Fruit fly (Drosophila melanogaster) whole organism, embryonic: ENCODE measurements around the gene CG42674.

Experiments used
- Aef1 ChIP-seq: fragments of 200-800 bp; sonication (Bioruptor generic); IDR thresholded peaks from 3 replicates; pipeline ENCODE4 v1.3.6; 2022; ENCODE audit warnings: missing biosample characterization, missing genetic modification characterization
- CG1024 ChIP-seq: fragments of 200-800 bp; sonication (Bioruptor generic); IDR thresholded peaks from 2 replicates; pipeline ENCODE4 v1.3.6; 2022; ENCODE audit warnings: missing biosample characterization, missing genetic modification characterization
- CG11398 ChIP-seq: fragments of 200-800 bp; sonication (Bioruptor generic); optimal IDR thresholded peaks from 2 replicates; lab custom pipeline; 2016; ENCODE audit warnings: missing biosample characterization, missing genetic modification characterization
- CG12299 ChIP-seq: fragments of 200-800 bp; sonication (Bioruptor generic); optimal IDR thresholded peaks from 2 replicates; lab custom pipeline; 2018; ENCODE audit warnings: missing biosample characterization, mild to moderate bottlenecking, missing genetic modification characterization
- CG12659 ChIP-seq: fragments of 200-800 bp; sonication (Bioruptor generic); optimal IDR thresholded peaks from 3 replicates; lab custom pipeline; 2017; ENCODE audit warnings: mild to moderate bottlenecking, missing biosample characterization, missing genetic modification reagents, missing genetic modification characterization
- CG12744 ChIP-seq: fragments of 200-800 bp; sonication (Bioruptor generic); optimal IDR thresholded peaks from 2 replicates; lab custom pipeline; 2016; ENCODE audit warnings: missing biosample characterization, missing genetic modification characterization
- CG13296 ChIP-seq: fragments of 200-800 bp; sonication (Bioruptor generic); optimal IDR thresholded peaks from 3 replicates; lab custom pipeline; 2018; ENCODE audit warnings: missing biosample characterization, mild to moderate bottlenecking, missing genetic modification characterization
- CG14667 ChIP-seq: fragments of 200-800 bp; sonication (Bioruptor generic); IDR thresholded peaks from 2 replicates; pipeline ENCODE4 v1.3.6; 2022; ENCODE audit warnings: missing biosample characterization, missing genetic modification characterization
- CG16863 ChIP-seq: fragments of 200-800 bp; sonication (Bioruptor generic); optimal IDR thresholded peaks from 3 replicates; lab custom pipeline; 2016; ENCODE audit warnings: missing biosample characterization, missing genetic modification characterization
- CG17186 ChIP-seq: fragments of 200-800 bp; sonication (Bioruptor generic); optimal IDR thresholded peaks from 3 replicates; lab custom pipeline; 2017; ENCODE audit warnings: missing biosample characterization, missing genetic modification reagents, missing genetic modification characterization
- CG2116 ChIP-seq: fragments of 200-800 bp; sonication (Bioruptor generic); optimal IDR thresholded peaks from 3 replicates; lab custom pipeline; 2018; ENCODE audit warnings: missing biosample characterization, mild to moderate bottlenecking, missing genetic modification characterization
- CG2199 ChIP-seq: fragments of 200-800 bp; sonication (Bioruptor generic); IDR thresholded peaks from 3 replicates; pipeline ENCODE4 v1.3.6; 2022; ENCODE audit warnings: missing biosample characterization, missing genetic modification characterization
- CG34422 ChIP-seq: fragments of 200-800 bp; sonication (Bioruptor generic); IDR thresholded peaks from 3 replicates; pipeline ENCODE4 v1.3.6; 2022; ENCODE audit warnings: missing biosample characterization, missing genetic modification characterization
- CG3838 ChIP-seq: fragments of 200-800 bp; sonication (Bioruptor generic); optimal IDR thresholded peaks from 3 replicates; lab custom pipeline; 2016; ENCODE audit warnings: missing biosample characterization, missing genetic modification characterization
- CG4360 ChIP-seq: fragments of 200-800 bp; sonication (Bioruptor generic); IDR thresholded peaks from 2 replicates; pipeline ENCODE4 v1.3.6; 2022; ENCODE audit warnings: missing biosample characterization, missing genetic modification characterization
- CG4820 ChIP-seq: fragments of 200-800 bp; sonication (Bioruptor generic); optimal IDR thresholded peaks from 3 replicates; lab custom pipeline; 2016; ENCODE audit warnings: missing biosample characterization, missing genetic modification characterization
- CG6689 ChIP-seq: fragments of 200-800 bp; sonication (Bioruptor generic); IDR thresholded peaks from 2 replicates; pipeline ENCODE4 v1.3.6; 2022; ENCODE audit warnings: missing biosample characterization, missing genetic modification characterization
- CG9817 ChIP-seq: fragments of 200-800 bp; sonication (Bioruptor generic); optimal IDR thresholded peaks from 2 replicates; lab custom pipeline; 2018; ENCODE audit warnings: missing biosample characterization, mild to moderate bottlenecking, missing genetic modification characterization, moderate library complexity
- CG9876 ChIP-seq: fragments of 200-800 bp; sonication (Bioruptor generic); optimal IDR thresholded peaks from 2 replicates; lab custom pipeline; 2016; ENCODE audit warnings: missing biosample characterization, missing genetic modification characterization
- Dref ChIP-seq: fragments of 200-800 bp; sonication (Bioruptor generic); IDR thresholded peaks from 2 replicates; pipeline ENCODE4 v1.3.6; 2022; ENCODE audit warnings: missing biosample characterization, missing genetic modification characterization
- Fer1 ChIP-seq: fragments of 200-800 bp; sonication (Bioruptor generic); optimal IDR thresholded peaks from 2 replicates; lab custom pipeline; 2017; ENCODE audit warnings: missing biosample characterization, mild to moderate bottlenecking, missing genetic modification characterization
- Kr ChIP-seq: fragments of 200-800 bp; sonication (Bioruptor generic); optimal IDR thresholded peaks from 2 replicates; lab custom pipeline; 2017; ENCODE audit warnings: missing biosample characterization, mild to moderate bottlenecking, missing genetic modification characterization
- Rfx ChIP-seq: fragments of 200-800 bp; sonication (Bioruptor generic); IDR thresholded peaks from 2 replicates; pipeline ENCODE4 v1.3.6; 2022; ENCODE audit warnings: missing biosample characterization, missing genetic modification characterization
- Tbp ChIP-seq: fragments of >200 bp; optimal IDR thresholded peaks from 2 replicates; lab custom pipeline; 2018; ENCODE audit warnings: missing biosample characterization, missing genetic modification characterization
- abd-A ChIP-seq: fragments of 200-800 bp; sonication (Bioruptor generic); optimal IDR thresholded peaks from 3 replicates; lab custom pipeline; 2019; ENCODE audit warnings: missing biosample characterization, mild to moderate bottlenecking, missing genetic modification characterization, moderate library complexity
- bigmax ChIP-seq: fragments of 200-800 bp; sonication (Bioruptor generic); optimal IDR thresholded peaks from 2 replicates; lab custom pipeline; 2018; ENCODE audit warnings: missing biosample characterization, mild to moderate bottlenecking, missing genetic modification characterization
- br ChIP-seq: fragments of >200 bp; optimal IDR thresholded peaks from 2 replicates; lab custom pipeline; 2017
- cato ChIP-seq: fragments of 200-800 bp; sonication (Bioruptor generic); optimal IDR thresholded peaks from 2 replicates; lab custom pipeline; 2016; ENCODE audit warnings: missing biosample characterization, missing genetic modification characterization, borderline replicate concordance
- crc ChIP-seq: fragments of 200-800 bp; sonication (Bioruptor generic); optimal IDR thresholded peaks from 2 replicates; lab custom pipeline; 2016; ENCODE audit warnings: missing biosample characterization, missing genetic modification characterization
- dysf ChIP-seq: fragments of 200-800 bp; sonication (Bioruptor generic); IDR thresholded peaks from 3 replicates; pipeline ENCODE4 v1.3.6; 2022; ENCODE audit warnings: missing biosample characterization, missing genetic modification characterization
- ems ChIP-seq: fragments of 200-800 bp; sonication (Bioruptor generic); optimal IDR thresholded peaks from 3 replicates; lab custom pipeline; 2016; ENCODE audit warnings: missing biosample characterization, missing genetic modification characterization
- exex ChIP-seq: fragments of 200-800 bp; sonication (Bioruptor generic); optimal IDR thresholded peaks from 4 replicates; lab custom pipeline; 2018; ENCODE audit warnings: missing biosample characterization, mild to moderate bottlenecking, missing genetic modification characterization, moderate library complexity
- fru ChIP-seq: fragments of >200 bp; optimal IDR thresholded peaks from 2 replicates; lab custom pipeline; 2017
- gce ChIP-seq: fragments of 200-800 bp; sonication (Bioruptor generic); IDR thresholded peaks from 3 replicates; pipeline ENCODE4 v1.3.6; 2022; ENCODE audit warnings: missing biosample characterization, missing genetic modification characterization
- gcm2 ChIP-seq: fragments of 200-800 bp; sonication (Bioruptor generic); optimal IDR thresholded peaks from 2 replicates; lab custom pipeline; 2016; ENCODE audit warnings: missing biosample characterization, missing genetic modification characterization
- gsb ChIP-seq: fragments of 200-800 bp; sonication (Bioruptor generic); IDR thresholded peaks from 2 replicates; pipeline ENCODE4 v1.3.6; 2022; ENCODE audit warnings: missing biosample characterization, missing genetic modification characterization
- hth ChIP-seq: fragments of >200 bp; optimal IDR thresholded peaks from 2 replicates; lab custom pipeline; 2017; ENCODE audit warnings: inconsistent platforms
- lola ChIP-seq, 3 experiments: fragments of >200 bp in 2 of 3; fragments of 200-800 bp in 1 of 3; sonication (Bioruptor generic) in 1 of 3; optimal IDR thresholded peaks; 2 replicates each; lab custom pipeline; 2017 to 2019; ENCODE audit warnings: missing biosample characterization in 3 of 3, missing genetic modification characterization in 3 of 3, mild to moderate bottlenecking in 1 of 3, moderate library complexity in 1 of 3
- oc ChIP-seq: fragments of 200-800 bp; sonication (Bioruptor generic); optimal IDR thresholded peaks from 2 replicates; lab custom pipeline; 2018; ENCODE audit warnings: missing biosample characterization, mild to moderate bottlenecking, missing genetic modification characterization, moderate library complexity
- pros ChIP-seq: fragments of 200-800 bp; sonication (Bioruptor generic); optimal IDR thresholded peaks from 3 replicates; lab custom pipeline; 2019; ENCODE audit warnings: missing biosample characterization, mild to moderate bottlenecking, missing genetic modification characterization, moderate library complexity
- salm ChIP-seq: fragments of 200-800 bp; sonication (Bioruptor generic); optimal IDR thresholded peaks from 2 replicates; lab custom pipeline; 2018; ENCODE audit warnings: missing biosample characterization, mild to moderate bottlenecking, missing genetic modification characterization
- sd ChIP-seq: fragments of 200-800 bp; sonication (Bioruptor generic); optimal IDR thresholded peaks from 3 replicates; lab custom pipeline; 2018; ENCODE audit warnings: missing biosample characterization, mild to moderate bottlenecking, missing genetic modification characterization, moderate library complexity
- sima ChIP-seq: fragments of 200-800 bp; sonication (Bioruptor generic); optimal IDR thresholded peaks from 2 replicates; lab custom pipeline; 2016; ENCODE audit warnings: missing biosample characterization, missing genetic modification characterization
- sisA ChIP-seq: fragments of 200-800 bp; sonication (Bioruptor generic); IDR thresholded peaks from 2 replicates; pipeline ENCODE4 v1.3.6; 2022; ENCODE audit warnings: missing biosample characterization, missing genetic modification characterization
- sr ChIP-seq: fragments of 200-800 bp; sonication (Bioruptor generic); IDR thresholded peaks from 3 replicates; pipeline ENCODE4 v1.3.6; 2022; ENCODE audit warnings: missing biosample characterization, missing genetic modification characterization
- stc ChIP-seq: fragments of 200-800 bp; sonication (Bioruptor generic); IDR thresholded peaks from 2 replicates; pipeline ENCODE4 v1.3.6; 2022; ENCODE audit warnings: missing biosample characterization, missing genetic modification characterization
- tap ChIP-seq: fragments of 200-800 bp; optimal IDR thresholded peaks from 3 replicates; lab custom pipeline; 2019; ENCODE audit warnings: missing biosample characterization, mild to moderate bottlenecking, missing genetic modification characterization, moderate library complexity
- vnd ChIP-seq: fragments of 200-800 bp; sonication (Bioruptor generic); IDR thresholded peaks from 3 replicates; pipeline ENCODE4 v1.3.6; 2022; ENCODE audit warnings: missing biosample characterization, missing genetic modification characterization; ENCODE audit not compliant: partially characterized antibody
- wor ChIP-seq: fragments of 200-800 bp; sonication (Bioruptor generic); IDR thresholded peaks from 2 replicates; pipeline ENCODE4 v1.3.6; 2022; ENCODE audit warnings: missing biosample characterization, missing genetic modification characterization
- zfh1 ChIP-seq: fragments of 200-800 bp; sonication (Bioruptor generic); IDR thresholded peaks from 3 replicates; pipeline ENCODE4 v1.3.6; 2022; ENCODE audit warnings: missing biosample characterization, missing genetic modification characterization

Gene CG42674

dm6 chr3L:20241987-20242982 lies 44.2 kb upstream of the CG42674 start (continued):
- TF ChIP-seq CG17186 (GFP tag; lab: Kevin White, UChicago), result no peak
- TF ChIP-seq gcm2, result no peak
- peak; percentile 65 for TF ChIP-seq Dref (GFP tag; lab: Robert Waterston, UW)
- peak; percentile 50 for TF ChIP-seq CG9817 (tag; lab: Kevin White, UChicago)
- TF ChIP-seq oc (tag; lab: Kevin White, UChicago), result no peak
- peak; percentile 29; the same call in 1 of the 3 replicates for TF ChIP-seq sr
- TF ChIP-seq Aef1, result peak; percentile 35
- TF ChIP-seq CG14667 (GFP tag; lab: Robert Waterston, UW), result peak; percentile 62
- peak; percentile 54 for TF ChIP-seq CG12299 (tag; lab: Kevin White, UChicago)
- no peak for TF ChIP-seq CG4360 (GFP tag; lab: Robert Waterston, UW)
- TF ChIP-seq Kr (GFP tag; lab: Kevin White, UChicago), result no peak
- peak; percentile 56; the same call in 2 of the 3 replicates for TF ChIP-seq dysf (GFP tag; lab: Robert Waterston, UW)
- peak; percentile 54; the same call in 2 of the 3 replicates for TF ChIP-seq vnd (GFP tag; lab: Robert Waterston, UW)
- TF ChIP-seq wor (GFP tag; lab: Robert Waterston, UW), result peak; percentile 34; the same call in 1 of the 2 replicates
- peak; percentile 32 for TF ChIP-seq CG4820 (GFP tag; lab: Kevin White, UChicago)
- no peak for TF ChIP-seq tap
- no peak for TF ChIP-seq bigmax (GFP tag; lab: Kevin White, UChicago)
- TF ChIP-seq exex, result no peak
- TF ChIP-seq CG12659 (GFP tag; lab: Kevin White, UChicago), result peak; percentile 72
- no peak for TF ChIP-seq sima
- no peak for TF ChIP-seq CG12744
- no peak for TF ChIP-seq crc (GFP tag; lab: Kevin White, UChicago)
- peak; percentile 31 for TF ChIP-seq CG2116 (GFP tag; lab: Kevin White, UChicago)
- TF ChIP-seq CG6689 (GFP tag; lab: Robert Waterston, UW), result peak; percentile 63; the same call in 1 of the 2 replicates
- TF ChIP-seq ems, result peak; percentile 4
- no peak for TF ChIP-seq hth (lab: Kevin White, UChicago)
- peak; percentile 69; the same call in 1 of the 2 replicates for TF ChIP-seq CG1024 (GFP tag; lab: Robert Waterston, UW)
- no peak for TF ChIP-seq Tbp (GFP tag; lab: Kevin White, UChicago)
- TF ChIP-seq gsb, result 0 out of 2 replicates have a peak, but pooled peaks have one; percentile 5
- TF ChIP-seq cato (GFP tag; lab: Kevin White, UChicago), result no peak
- no peak for TF ChIP-seq CG2199
- peak; percentile 63 for TF ChIP-seq Rfx
- TF ChIP-seq stc (GFP tag; lab: Robert Waterston, UW), result peak; percentile 59
- TF ChIP-seq CG11398 (GFP tag; lab: Kevin White, UChicago), result no peak
- 0 out of 2 replicates have a peak, but pooled peaks have one; percentile 34 for TF ChIP-seq sisA (GFP tag; lab: Robert Waterston, UW)
- TF ChIP-seq pros (GFP tag; lab: Kevin White, UChicago), result no peak
- TF ChIP-seq abd-A (tag; lab: Kevin White, UChicago), result no peak
- TF ChIP-seq salm (tag; lab: Kevin White, UChicago), result no peak
- no peak for TF ChIP-seq sd
- TF ChIP-seq fru, result no peak
- peak in 1 of 3 experiments; percentile 53 for TF ChIP-seq lola (GFP tag; optimal IDR thresholded peaks at IDR 0.05; lab: Kevin White, UChicago)
- TF ChIP-seq gce (GFP tag; lab: Robert Waterston, UW), result peak; percentile 72
- TF ChIP-seq CG16863 (GFP tag; lab: Kevin White, UChicago), result no peak
- peak; percentile 80 for TF ChIP-seq CG34422 (GFP tag; lab: Robert Waterston, UW)
- no peak for TF ChIP-seq CG3838 (GFP tag; lab: Kevin White, UChicago)
- peak; percentile 50 for TF ChIP-seq Fer1
- no peak for TF ChIP-seq CG9876
- TF ChIP-seq br (lab: Kevin White, UChicago), result no peak
- TF ChIP-seq CG13296 (GFP tag; lab: Kevin White, UChicago), result peak; percentile 63
- peak; percentile 74; the same call in 2 of the 3 replicates for TF ChIP-seq zfh1 (GFP tag; lab: Robert Waterston, UW)
